Worm (Caenorhabditis elegans) whole organism, L3 larva: ENCODE measurements around the gene ZK1307.7.

Experiments used
- daf-12 ChIP-seq: fragments of 150-350 bp; optimal IDR thresholded peaks from 2 replicates; lab custom pipeline; 2014; ENCODE audit warnings: missing biosample characterization, missing genetic modification reagents, missing genetic modification characterization
- jun-1 ChIP-seq: fragments of 150-350 bp; optimal IDR thresholded peaks from 2 replicates; lab custom pipeline; 2014; ENCODE audit warnings: missing biosample characterization, missing genetic modification reagents, missing genetic modification characterization
- unc-62 ChIP-seq: fragments of 150-350 bp; sonication (generic microtip); optimal IDR thresholded peaks from 4 replicates; lab custom pipeline; 2014; ENCODE audit warnings: missing biosample characterization, missing genetic modification reagents, missing genetic modification characterization

DNA sequence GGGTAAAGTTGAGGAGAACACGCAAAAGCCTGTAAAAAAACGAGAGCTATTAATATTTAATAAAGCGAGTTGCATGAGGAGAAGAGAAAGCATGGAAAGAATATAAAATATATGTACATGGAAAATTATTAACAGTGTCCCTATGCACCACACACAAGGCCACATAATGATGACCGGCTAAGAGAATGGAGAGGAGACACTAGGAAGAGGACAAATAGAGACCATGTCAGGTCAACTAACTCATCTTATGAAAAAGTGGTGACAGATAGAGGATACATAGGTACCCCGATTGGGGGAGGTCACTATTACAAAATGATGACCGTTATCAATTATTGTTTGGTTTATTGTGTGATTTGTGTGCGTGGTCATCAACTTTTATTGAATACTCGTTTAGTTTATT, 8.0 kb downstream of the ZK1307.7 start, which contains the start of gene fzr-1:
- TF ChIP-seq jun-1 (tag; lab: Kevin White, UChicago) (no peak), unc-62 (no peak), daf-12 (no peak)
